Fruit fly (Drosophila melanogaster): Measurements from ENCODE around the gene CG4462.

The CG4462 gene

dm6 chr3R:19875118-19875887 lies 49.9 kb downstream of the CG4462 start, which contains the start of gene Mrp5:
Gene Mrp5, minus strand, starts transcription at chr3R:19875678.
- TF ChIP-seq foxo (GFP tag; optimal IDR thresholded peaks at IDR 0.05), result peak in 1 of 2 experiments; percentile 13
- TF ChIP-seq Hr83 (GFP tag; optimal IDR thresholded peaks at IDR 0.05; ENCODE audit: poor library complexity, severe bottlenecking), result peak; percentile 71
- no peak for TF ChIP-seq CG9705 (GFP tag; optimal IDR thresholded peaks at IDR 0.05)
- peak; percentile 23 for TF ChIP-seq fru (GFP tag; optimal IDR thresholded peaks at IDR 0.05)
- peak; percentile 82 for TF ChIP-seq psq (GFP tag; optimal IDR thresholded peaks at IDR 0.05)
- peak in 1 of 2 experiments; percentile 83 for TF ChIP-seq dl (GFP tag; optimal IDR thresholded peaks at IDR 0.05; ENCODE audit: insufficient read depth in 1 of 2, partially characterized antibody in 2 of 2)
- no peak for TF ChIP-seq Sp1 (GFP tag; optimal IDR thresholded peaks at IDR 0.05)
- TF ChIP-seq Dfd (GFP tag; optimal IDR thresholded peaks at IDR 0.05), result no peak
- peak; percentile 60 for TF ChIP-seq h (GFP tag; optimal IDR thresholded peaks at IDR 0.05)
- peak; percentile 12 for TF ChIP-seq br (GFP tag; optimal IDR thresholded peaks at IDR 0.05)
- TF ChIP-seq CrebA (GFP tag; optimal IDR thresholded peaks at IDR 0.05; ENCODE audit: borderline replicate concordance), result no peak
- no peak for TF ChIP-seq sv (GFP tag; optimal IDR thresholded peaks at IDR 0.05)
- TF ChIP-seq Dif (GFP tag; optimal IDR thresholded peaks at IDR 0.05; ENCODE audit: partially characterized antibody), result peak; percentile 74

DNA sequence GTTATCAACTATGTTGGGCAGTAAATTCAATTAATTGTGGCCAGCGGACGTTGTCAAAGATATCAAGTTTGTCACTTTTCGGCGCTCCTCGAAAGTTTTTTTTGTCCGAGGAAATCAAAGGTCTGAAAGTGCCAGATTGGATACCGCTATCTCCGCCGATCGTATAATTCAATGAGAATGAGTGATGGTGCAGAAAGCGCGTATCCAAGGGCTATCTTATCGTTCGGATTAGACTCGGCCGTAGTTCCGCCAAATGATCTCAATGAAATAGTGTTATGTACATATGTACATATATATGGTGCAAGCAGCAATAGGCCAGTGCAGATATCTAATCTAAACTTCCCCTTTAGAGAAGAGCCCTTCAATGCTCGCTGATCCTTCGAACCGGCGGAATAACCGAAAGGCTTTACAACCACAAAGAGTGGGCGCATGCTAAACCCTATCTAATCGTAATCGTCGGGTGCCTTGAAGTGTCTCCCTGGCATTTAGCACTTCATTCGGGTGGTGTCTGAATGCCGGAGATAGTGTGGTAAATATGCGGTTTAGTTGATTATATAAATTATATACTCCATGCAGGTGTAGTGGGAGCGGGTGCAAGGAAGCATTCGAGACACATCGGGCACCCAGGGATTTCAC lies 52.0 kb downstream of the CG4462 start:
- TF ChIP-seq Abd-B (GFP tag; optimal IDR thresholded peaks at IDR 0.05) (no peak), Dif (GFP tag; optimal IDR thresholded peaks at IDR 0.05; ENCODE audit: partially characterized antibody) (no peak), N (GFP tag; optimal IDR thresholded peaks at IDR 0.05) (no peak), woc (GFP tag; optimal IDR thresholded peaks at IDR 0.05) (no peak), lola (GFP tag; optimal IDR thresholded peaks at IDR 0.05) (no peak), Hnf4 (GFP tag; optimal IDR thresholded peaks at IDR 0.05) (no peak), GATAd (GFP tag; optimal IDR thresholded peaks at IDR 0.05) (no peak), jim (GFP tag; optimal IDR thresholded peaks at IDR 0.05) (no peak), fru (GFP tag; optimal IDR thresholded peaks at IDR 0.05) (no peak), Jra (GFP tag; optimal IDR thresholded peaks at IDR 0.05) (no peak), Hr78 (GFP tag; optimal IDR thresholded peaks at IDR 0.05) (no peak), sage (GFP tag; optimal IDR thresholded peaks at IDR 0.05) (no peak), Mio (GFP tag; optimal IDR thresholded peaks at IDR 0.05) (no peak), dl (GFP tag; optimal IDR thresholded peaks at IDR 0.05; ENCODE audit: insufficient read depth in 1 of 2, partially characterized antibody in 2 of 2) (no peak)
